Worm (Caenorhabditis elegans) whole organism, L4/young adult: ENCODE measurements around the gene C18H7.1.

Experiments used
- W03F9.2 ChIP-seq: fragments of 150-350 bp; optimal IDR thresholded peaks from 2 replicates; lab custom pipeline; 2014; ENCODE audit warnings: missing biosample characterization, missing genetic modification characterization
- him-1 ChIP-seq: sonication (generic microtip); optimal IDR thresholded peaks from 2 replicates; lab custom pipeline; 2016; ENCODE audit warnings: missing genotype, missing genetic modification reagents, missing genetic modification characterization, missing compliant biosample characterization

ce11 chrIV:582130-582529 lies 33.2 kb upstream of the C18H7.1 start, which contains the start of gene F56A11.6:
- no peak for TF ChIP-seq W03F9.2 (tag; lab: Kevin White, UChicago)
- no peak for TF ChIP-seq him-1
